Worm (Caenorhabditis elegans) whole organism, L3 larva: Measurements from ENCODE around the gene mcm-3.

Experiments
- ZK546.5 ChIP-seq: sonication (generic microtip); optimal IDR thresholded peaks from 2 replicates; lab custom pipeline; 2017; ENCODE audit warnings: missing biosample characterization, missing genetic modification characterization
- ama-1 ChIP-seq: fragments of 150-350 bp; optimal IDR thresholded peaks from 2 replicates; lab custom pipeline; 2018
- egl-27 ChIP-seq: sonication (generic microtip); optimal IDR thresholded peaks from 4 replicates; lab custom pipeline; 2017; ENCODE audit warnings: missing biosample characterization, missing genetic modification reagents, missing genetic modification characterization
- nhr-11 ChIP-seq: fragments of 150-350 bp; optimal IDR thresholded peaks from 2 replicates; lab custom pipeline; 2014; ENCODE audit warnings: missing biosample characterization, missing genetic modification characterization
- nhr-23 ChIP-seq: fragments of 150-350 bp; optimal IDR thresholded peaks from 2 replicates; lab custom pipeline; 2014; ENCODE audit warnings: missing biosample characterization, missing genetic modification reagents, missing genetic modification characterization
- pqm-1 ChIP-seq: fragments of 150-350 bp; optimal IDR thresholded peaks from 2 replicates; lab custom pipeline; 2017; ENCODE audit warnings: missing biosample characterization, missing genetic modification characterization, inconsistent platforms
- sea-2 ChIP-seq: fragments of 150-350 bp; sonication (generic microtip); optimal IDR thresholded peaks from 4 replicates; lab custom pipeline; 2014; ENCODE audit warnings: missing biosample characterization, missing genetic modification reagents, missing genetic modification characterization
- skn-1 ChIP-seq: fragments of 150-350 bp; optimal IDR thresholded peaks from 2 replicates; lab custom pipeline; 2014; ENCODE audit warnings: missing biosample characterization, missing genetic modification characterization
- snpc-4 ChIP-seq: fragments of 150-350 bp; optimal IDR thresholded peaks from 2 replicates; lab custom pipeline; 2014; ENCODE audit warnings: missing biosample characterization, missing genetic modification characterization
- unc-62 ChIP-seq: fragments of 150-350 bp; sonication (generic microtip); optimal IDR thresholded peaks from 4 replicates; lab custom pipeline; 2014; ENCODE audit warnings: missing biosample characterization, missing genetic modification reagents, missing genetic modification characterization
- ztf-11 ChIP-seq: fragments of 150-350 bp; optimal IDR thresholded peaks from 2 replicates; lab custom pipeline; 2014; ENCODE audit warnings: missing biosample characterization, missing genetic modification characterization

- TF ChIP-seq unc-62 (GFP tag; lab: Kevin White, UChicago) (no peak), ama-1 (lab: Kevin White, UChicago) (no peak), snpc-4 (tag; lab: Kevin White, UChicago) (peak; percentile 62), nhr-11 (tag; lab: Kevin White, UChicago) (no peak), skn-1 (no peak), pqm-1 (tag; lab: Kevin White, UChicago) (no peak), sea-2 (GFP tag; lab: Kevin White, UChicago) (no peak), nhr-23 (tag; lab: Kevin White, UChicago) (peak; percentile 43), ztf-11 (no peak), egl-27 (tag; lab: Kevin White, UChicago) (no peak), ZK546.5 (tag; lab: Kevin White, UChicago) (no peak)
Observed at ce11 chrV:15082291-15082690, 22.9 kb upstream of the mcm-3 start, which contains the start of the genes C01G10.10 and C01G10.9.
